Worm (Caenorhabditis elegans) whole organism, L4 larva: ENCODE data around the gene K10B3.1.

Experiments
- R02D3.7 ChIP-seq: fragments of 150-350 bp; sonication (generic microtip); optimal IDR thresholded peaks from 3 replicates; lab custom pipeline; 2014; ENCODE audit warnings: missing biosample characterization, missing genetic modification characterization
- ama-1 ChIP-seq: fragments of 150-350 bp; optimal IDR thresholded peaks from 2 replicates; lab custom pipeline; 2014; ENCODE audit warnings: inconsistent platforms, mixed read lengths
- ceh-82 ChIP-seq: sonication (generic microtip); optimal IDR thresholded peaks from 2 replicates; lab custom pipeline; 2017; ENCODE audit warnings: missing biosample characterization, missing genetic modification characterization
- dpl-1 ChIP-seq: fragments of 150-350 bp; optimal IDR thresholded peaks from 2 replicates; lab custom pipeline; 2014; ENCODE audit warnings: missing biosample characterization, missing genetic modification reagents, missing genetic modification characterization
- fkh-10 ChIP-seq: fragments of 150-350 bp; optimal IDR thresholded peaks from 2 replicates; lab custom pipeline; 2014; ENCODE audit warnings: missing biosample characterization, missing genetic modification reagents, missing genetic modification characterization
- hif-1 ChIP-seq, 2 experiments: sonication (generic microtip); optimal IDR thresholded peaks; 2 replicates each; lab custom pipeline; 2016 to 2017; ENCODE audit warnings: missing compliant biosample characterization in 2 of 2, missing genetic modification characterization in 2 of 2, missing genetic modification reagents in 2 of 2, missing genotype in 2 of 2, mild to moderate bottlenecking in 1 of 2
- lin-15B ChIP-seq: fragments of 150-350 bp; sonication (generic microtip); optimal IDR thresholded peaks from 3 replicates; lab custom pipeline; 2014; ENCODE audit warnings: missing biosample characterization, missing genetic modification characterization
- nhr-10 ChIP-seq: fragments of 150-350 bp; optimal IDR thresholded peaks from 2 replicates; lab custom pipeline; 2014; ENCODE audit warnings: missing biosample characterization, missing genetic modification characterization
- pha-4 ChIP-seq, 2 experiments: fragments of 150-350 bp in 1 of 2; fragments of 200-800 bp in 1 of 2; sonication (Bioruptor generic) in 1 of 2; IDR thresholded peaks in 1 of 2; optimal IDR thresholded peaks in 1 of 2; 2 replicates each; pipeline versions ENCODE4 v1.3.6 to Lab custom; 2014 to 2022; ENCODE audit warnings: missing genetic modification characterization in 2 of 2, missing genetic modification reagents in 2 of 2, missing biosample characterization in 1 of 2, missing compliant biosample characterization in 1 of 2
- skn-1 ChIP-seq: fragments of 150-350 bp; optimal IDR thresholded peaks from 2 replicates; lab custom pipeline; 2014; ENCODE audit warnings: missing biosample characterization, missing genetic modification characterization

DNA sequence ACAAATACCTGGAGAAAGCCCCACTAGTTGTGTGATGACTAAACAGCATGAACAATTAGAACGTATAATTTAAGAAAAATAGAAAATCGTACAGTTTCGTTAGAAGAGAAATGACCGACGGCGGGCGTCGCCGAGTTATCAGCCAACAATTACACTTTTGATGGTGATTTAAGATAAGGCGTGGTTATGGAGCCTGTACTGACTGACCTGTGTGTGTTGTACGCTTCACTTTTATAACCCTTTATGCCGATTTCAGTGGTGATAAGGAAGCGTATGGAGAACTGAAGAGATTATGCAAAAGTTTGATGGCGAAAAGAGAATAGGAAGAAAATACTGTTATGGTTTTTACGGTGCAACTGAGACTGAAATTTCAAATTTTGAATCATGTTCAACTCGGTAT lies 17.8 kb downstream of the K10B3.1 start:
- no peak for TF ChIP-seq ceh-82
- TF ChIP-seq nhr-10 (tag; lab: Kevin White, UChicago): no peak
- TF ChIP-seq R02D3.7: no peak
- TF ChIP-seq lin-15B (tag; lab: Kevin White, UChicago): no peak
- TF ChIP-seq dpl-1 (GFP tag; lab: Kevin White, UChicago): no peak
- no peak for TF ChIP-seq pha-4 (GFP tag; IDR thresholded peaks at IDR 0.05; lab: Robert Waterston, UW)
- no peak for TF ChIP-seq pha-4 (tag; optimal IDR thresholded peaks at IDR 0.05; lab: Kevin White, UChicago)
- no peak for TF ChIP-seq ama-1 (lab: Kevin White, UChicago)
- TF ChIP-seq skn-1: no peak
- no peak for TF ChIP-seq fkh-10 (GFP tag; lab: Kevin White, UChicago)
- TF ChIP-seq hif-1 (tag; optimal IDR thresholded peaks at IDR 0.05; lab: Kevin White, UChicago): no peak
